Fruit fly (Drosophila melanogaster) whole organism, embryonic: ENCODE data around the gene peng.

ENCODE experiments used
- Abd-B ChIP-seq: fragments of 200-800 bp; sonication (Bioruptor generic); optimal IDR thresholded peaks from 2 replicates; lab custom pipeline; 2018; ENCODE audit warnings: missing biosample characterization, mild to moderate bottlenecking, missing genetic modification characterization, moderate library complexity
- Adf1 ChIP-seq: fragments of 200-800 bp; sonication (Bioruptor generic); IDR thresholded peaks from 2 replicates; pipeline ENCODE4 v1.3.6; 2022; ENCODE audit warnings: missing biosample characterization, missing genetic modification characterization
- B-H2 ChIP-seq: fragments of 200-800 bp; sonication (Bioruptor generic); optimal IDR thresholded peaks from 2 replicates; lab custom pipeline; 2018; ENCODE audit warnings: missing biosample characterization, mild to moderate bottlenecking, missing genetic modification characterization
- CG10267 ChIP-seq: fragments of 200-800 bp; sonication (Bioruptor generic); optimal IDR thresholded peaks from 2 replicates; lab custom pipeline; 2018; ENCODE audit warnings: missing biosample characterization, mild to moderate bottlenecking, missing genetic modification characterization, moderate library complexity
- CG10565 ChIP-seq: fragments of 200-800 bp; sonication (Bioruptor generic); optimal IDR thresholded peaks from 3 replicates; lab custom pipeline; 2016; ENCODE audit warnings: missing biosample characterization, mild to moderate bottlenecking, missing genetic modification characterization
- CG12942 ChIP-seq: fragments of 200-800 bp; sonication (Bioruptor generic); optimal IDR thresholded peaks from 3 replicates; lab custom pipeline; 2016; ENCODE audit warnings: missing biosample characterization, missing genetic modification characterization
- CG31365 ChIP-seq: fragments of 200-800 bp; sonication (Bioruptor generic); optimal IDR thresholded peaks from 2 replicates; lab custom pipeline; 2018; ENCODE audit warnings: missing biosample characterization, mild to moderate bottlenecking, missing genetic modification characterization
- CG7786 ChIP-seq: fragments of 200-800 bp; sonication (Bioruptor generic); optimal IDR thresholded peaks from 2 replicates; lab custom pipeline; 2016; ENCODE audit warnings: missing biosample characterization, missing genetic modification characterization
- CG8281 ChIP-seq: fragments of 200-800 bp; sonication (Bioruptor generic); optimal IDR thresholded peaks from 2 replicates; lab custom pipeline; 2018; ENCODE audit warnings: missing biosample characterization, mild to moderate bottlenecking, missing genetic modification characterization, moderate library complexity
- CG9609 ChIP-seq: fragments of 200-800 bp; sonication (Bioruptor generic); optimal IDR thresholded peaks from 3 replicates; lab custom pipeline; 2016; ENCODE audit warnings: missing biosample characterization, missing genetic modification characterization
- CG9727 ChIP-seq: fragments of 200-800 bp; sonication (Bioruptor generic); optimal IDR thresholded peaks from 3 replicates; lab custom pipeline; 2017; ENCODE audit warnings: missing biosample characterization, mild to moderate bottlenecking, missing genetic modification characterization
- CG9817 ChIP-seq: fragments of 200-800 bp; sonication (Bioruptor generic); optimal IDR thresholded peaks from 2 replicates; lab custom pipeline; 2018; ENCODE audit warnings: missing biosample characterization, mild to moderate bottlenecking, missing genetic modification characterization, moderate library complexity
- Dip2 ChIP-seq: fragments of 200-800 bp; sonication (Bioruptor generic); IDR thresholded peaks from 2 replicates; pipeline ENCODE4 v1.3.6; 2022; ENCODE audit warnings: missing biosample characterization, missing genetic modification characterization
- Doc3 ChIP-seq: fragments of 200-800 bp; sonication (Bioruptor generic); IDR thresholded peaks from 3 replicates; pipeline ENCODE4 v1.3.6; 2022; ENCODE audit warnings: missing biosample characterization, missing genetic modification characterization; ENCODE audit not compliant: partially characterized antibody
- Ets97D ChIP-seq: fragments of 200-800 bp; sonication (Bioruptor generic); optimal IDR thresholded peaks from 3 replicates; lab custom pipeline; 2016; ENCODE audit warnings: missing biosample characterization, missing genetic modification characterization
- Fer1 ChIP-seq: fragments of 200-800 bp; sonication (Bioruptor generic); optimal IDR thresholded peaks from 2 replicates; lab custom pipeline; 2017; ENCODE audit warnings: missing biosample characterization, mild to moderate bottlenecking, missing genetic modification characterization
- Fer2 ChIP-seq: fragments of 200-800 bp; sonication (Bioruptor generic); optimal IDR thresholded peaks from 2 replicates; lab custom pipeline; 2018; ENCODE audit warnings: missing biosample characterization, mild to moderate bottlenecking, missing genetic modification characterization, moderate library complexity
- Gsc ChIP-seq: fragments of 200-800 bp; sonication (Bioruptor generic); IDR thresholded peaks from 2 replicates; pipeline ENCODE4 v1.3.6; 2022; ENCODE audit warnings: missing biosample characterization, missing genetic modification characterization
- H15 ChIP-seq: fragments of 200-800 bp; sonication (Bioruptor generic); IDR thresholded peaks from 3 replicates; pipeline ENCODE4 v1.3.6; 2022; ENCODE audit warnings: missing biosample characterization, missing genetic modification characterization
- Hand ChIP-seq: fragments of 200-800 bp; sonication (Bioruptor generic); optimal IDR thresholded peaks from 2 replicates; lab custom pipeline; 2017; ENCODE audit warnings: mild to moderate bottlenecking, missing biosample characterization, missing genetic modification reagents, missing genetic modification characterization
- Hey ChIP-seq: fragments of 200-800 bp; sonication (Bioruptor generic); optimal IDR thresholded peaks from 3 replicates; lab custom pipeline; 2018; ENCODE audit warnings: missing biosample characterization, mild to moderate bottlenecking, missing genetic modification characterization
- MESR4 ChIP-seq: fragments of 200-800 bp; sonication (Bioruptor generic); optimal IDR thresholded peaks from 2 replicates; lab custom pipeline; 2018; ENCODE audit warnings: missing biosample characterization, mild to moderate bottlenecking, missing genetic modification characterization, moderate library complexity
- MTF-1 ChIP-seq: fragments of 200-800 bp; sonication (Bioruptor generic); optimal IDR thresholded peaks from 2 replicates; lab custom pipeline; 2018; ENCODE audit warnings: missing biosample characterization, mild to moderate bottlenecking, missing genetic modification characterization, borderline replicate concordance
- Meics ChIP-seq: fragments of 200-800 bp; sonication (Bioruptor generic); optimal IDR thresholded peaks from 2 replicates; lab custom pipeline; 2017; ENCODE audit warnings: missing biosample characterization, mild to moderate bottlenecking, missing genetic modification characterization
- NC2α ChIP-seq: fragments of 200-800 bp; sonication (Bioruptor generic); optimal IDR thresholded peaks from 2 replicates; lab custom pipeline; 2016; ENCODE audit warnings: missing biosample characterization, missing genetic modification characterization
- NC2β ChIP-seq: fragments of 200-800 bp; sonication (Bioruptor generic); optimal IDR thresholded peaks from 2 replicates; lab custom pipeline; 2016; ENCODE audit warnings: missing biosample characterization, missing genetic modification characterization
- NFAT ChIP-seq: fragments of 200-800 bp; sonication (Bioruptor generic); IDR thresholded peaks from 2 replicates; pipeline ENCODE4 v1.3.6; 2022; ENCODE audit warnings: missing biosample characterization, missing genetic modification characterization
- NfI ChIP-seq: fragments of 200-800 bp; sonication (Bioruptor generic); optimal IDR thresholded peaks from 3 replicates; lab custom pipeline; 2018; ENCODE audit warnings: missing biosample characterization, mild to moderate bottlenecking, missing genetic modification characterization, moderate library complexity
- Side ChIP-seq: fragments of 200-800 bp; sonication (Bioruptor generic); optimal IDR thresholded peaks from 2 replicates; lab custom pipeline; 2016; ENCODE audit warnings: missing biosample characterization, missing genetic modification characterization
- Sry-β ChIP-seq: fragments of 200-800 bp; sonication (Bioruptor generic); optimal IDR thresholded peaks from 2 replicates; lab custom pipeline; 2018; ENCODE audit warnings: missing biosample characterization, mild to moderate bottlenecking, missing genetic modification characterization, moderate library complexity
- Ssrp ChIP-seq: fragments of 200-800 bp; sonication (Bioruptor generic); optimal IDR thresholded peaks from 2 replicates; lab custom pipeline; 2018; ENCODE audit warnings: missing biosample characterization, mild to moderate bottlenecking, missing genetic modification characterization, moderate library complexity
- al ChIP-seq: fragments of 200-800 bp; sonication (Bioruptor generic); IDR thresholded peaks from 2 replicates; pipeline ENCODE4 v1.3.6; 2022; ENCODE audit warnings: missing biosample characterization, missing genetic modification characterization
- cas ChIP-seq: fragments of 200-800 bp; sonication (Bioruptor generic); IDR thresholded peaks from 2 replicates; pipeline ENCODE4 v1.3.6; 2022; ENCODE audit warnings: missing biosample characterization, missing genetic modification characterization
- caup ChIP-seq: fragments of 200-800 bp; sonication (Bioruptor generic); optimal IDR thresholded peaks from 3 replicates; lab custom pipeline; 2017; ENCODE audit warnings: missing biosample characterization, mild to moderate bottlenecking, missing genetic modification characterization, moderate library complexity; ENCODE audit not compliant: severe bottlenecking
- crc ChIP-seq: fragments of 200-800 bp; sonication (Bioruptor generic); optimal IDR thresholded peaks from 2 replicates; lab custom pipeline; 2016; ENCODE audit warnings: missing biosample characterization, missing genetic modification characterization
- da ChIP-seq: fragments of 200-800 bp; sonication (Bioruptor generic); optimal IDR thresholded peaks from 2 replicates; lab custom pipeline; 2016; ENCODE audit warnings: missing biosample characterization, missing genetic modification characterization
- disco-r ChIP-seq: fragments of 200-800 bp; sonication (Bioruptor generic); optimal IDR thresholded peaks from 2 replicates; lab custom pipeline; 2016; ENCODE audit warnings: missing biosample characterization, missing genetic modification characterization
- eyg ChIP-seq: fragments of 200-800 bp; sonication (Bioruptor generic); optimal IDR thresholded peaks from 3 replicates; lab custom pipeline; 2016; ENCODE audit warnings: missing biosample characterization, missing genetic modification characterization
- fru ChIP-seq: fragments of >200 bp; optimal IDR thresholded peaks from 2 replicates; lab custom pipeline; 2017
- gro ChIP-seq: fragments of 200-800 bp; sonication (Bioruptor generic); optimal IDR thresholded peaks from 2 replicates; lab custom pipeline; 2016; ENCODE audit warnings: missing biosample characterization, missing genetic modification characterization
- gsb ChIP-seq: fragments of 200-800 bp; sonication (Bioruptor generic); IDR thresholded peaks from 2 replicates; pipeline ENCODE4 v1.3.6; 2022; ENCODE audit warnings: missing biosample characterization, missing genetic modification characterization
- lbe ChIP-seq: fragments of 200-800 bp; sonication (Bioruptor generic); optimal IDR thresholded peaks from 2 replicates; lab custom pipeline; 2016; ENCODE audit warnings: missing biosample characterization, mild to moderate bottlenecking, missing genetic modification characterization
- maf-S ChIP-seq: fragments of 200-800 bp; sonication (Bioruptor generic); optimal IDR thresholded peaks from 2 replicates; lab custom pipeline; 2016; ENCODE audit warnings: missing biosample characterization, missing genetic modification characterization
- mld ChIP-seq: fragments of 200-800 bp; sonication (Bioruptor generic); IDR thresholded peaks from 3 replicates; pipeline ENCODE4 v1.3.6; 2022; ENCODE audit warnings: missing biosample characterization, missing genetic modification characterization; ENCODE audit not compliant: partially characterized antibody
- nerfin-1 ChIP-seq: fragments of 200-800 bp; sonication (Bioruptor generic); optimal IDR thresholded peaks from 3 replicates; lab custom pipeline; 2019; ENCODE audit warnings: missing biosample characterization, mild to moderate bottlenecking, missing genetic modification characterization, moderate library complexity
- row ChIP-seq: fragments of 200-800 bp; sonication (Bioruptor generic); IDR thresholded peaks from 3 replicates; pipeline ENCODE4 v1.3.6; 2022; ENCODE audit warnings: missing biosample characterization, missing genetic modification characterization
- slbo ChIP-seq: fragments of 200-800 bp; sonication (Bioruptor generic); IDR thresholded peaks from 2 replicates; pipeline ENCODE4 v1.3.6; 2022; ENCODE audit warnings: missing biosample characterization, missing genetic modification characterization
- sna ChIP-seq: fragments of 200-800 bp; sonication (Bioruptor generic); IDR thresholded peaks from 2 replicates; pipeline ENCODE4 v1.3.6; 2022; ENCODE audit warnings: missing biosample characterization, missing genetic modification characterization; ENCODE audit not compliant: partially characterized antibody
- tup ChIP-seq: fragments of 200-800 bp; sonication (Bioruptor generic); optimal IDR thresholded peaks from 2 replicates; lab custom pipeline; 2016; ENCODE audit warnings: missing biosample characterization, mild to moderate bottlenecking, missing genetic modification characterization, moderate library complexity
- vfl ChIP-seq: fragments of 200-800 bp; sonication (Bioruptor generic); optimal IDR thresholded peaks from 2 replicates; lab custom pipeline; 2016; ENCODE audit warnings: missing biosample characterization, missing genetic modification characterization

Gene peng

dm6 chrX:21339476-21339931 lies 10.1 kb downstream of the peng start, which contains the start of the genes tty and fliI (continued):
- TF ChIP-seq CG9727 (GFP tag; lab: Kevin White, UChicago) (peak; percentile 79), CG8281 (peak; percentile 28), mld (GFP tag; lab: Robert Waterston, UW) (no peak), lbe (GFP tag; lab: Kevin White, UChicago) (peak; percentile 67), B-H2 (peak; percentile 39), Dip2 (GFP tag; lab: Robert Waterston, UW) (no peak), Fer1 (GFP tag; lab: Kevin White, UChicago) (peak; percentile 61), tup (GFP tag; lab: Kevin White, UChicago) (peak; percentile 30), disco-r (GFP tag; lab: Kevin White, UChicago) (peak; percentile 74), NC2α (GFP tag; lab: Kevin White, UChicago) (peak; percentile 67), da (GFP tag; lab: Kevin White, UChicago) (peak; percentile 18), vfl (peak; percentile 70), Ets97D (GFP tag; lab: Kevin White, UChicago) (peak; percentile 86), fru (lab: Kevin White, UChicago) (no peak), Hand (peak; percentile 30), sna (GFP tag; lab: Robert Waterston, UW) (no peak), Ssrp (tag; lab: Kevin White, UChicago) (peak; percentile 65), CG9817 (peak; percentile 72), Abd-B (GFP tag; lab: Kevin White, UChicago) (peak; percentile 89), Gsc (GFP tag; lab: Robert Waterston, UW) (peak; percentile 80), crc (peak; percentile 78), H15 (GFP tag; lab: Robert Waterston, UW) (peak; percentile 85), CG10267 (tag; lab: Kevin White, UChicago) (peak; percentile 90), slbo (GFP tag; lab: Robert Waterston, UW) (peak; percentile 95), cas (GFP tag; lab: Robert Waterston, UW) (peak; percentile 70; the same call in 1 of the 2 replicates), eyg (GFP tag; lab: Kevin White, UChicago) (peak; percentile 66), gro (GFP tag; lab: Kevin White, UChicago) (peak; percentile 84), Meics (GFP tag; lab: Kevin White, UChicago) (peak; percentile 83), row (peak; percentile 91), MTF-1 (GFP tag; lab: Kevin White, UChicago) (no peak), CG10565 (GFP tag; lab: Kevin White, UChicago) (peak; percentile 8), MESR4 (peak; percentile 70), CG7786 (GFP tag; lab: Kevin White, UChicago) (peak; percentile 87), Fer2 (tag; lab: Kevin White, UChicago) (peak; percentile 1), Side (GFP tag; lab: Kevin White, UChicago) (peak; percentile 77), nerfin-1 (tag; lab: Kevin White, UChicago) (peak; percentile 24), CG9609 (peak; percentile 84), Hey (tag; lab: Kevin White, UChicago) (no peak), NC2β (GFP tag; lab: Kevin White, UChicago) (peak; percentile 74), Doc3 (0 out of 3 replicates have a peak, but pooled peaks have one; percentile 17), gsb (GFP tag; lab: Robert Waterston, UW) (peak; percentile 75), Sry-β (GFP tag; lab: Kevin White, UChicago) (no peak), CG31365 (no peak), NFAT (GFP tag; lab: Robert Waterston, UW) (peak; percentile 90), caup (peak; percentile 79), NfI (GFP tag; lab: Kevin White, UChicago) (peak; percentile 82), maf-S (GFP tag; lab: Kevin White, UChicago) (peak; percentile 81), al (peak; percentile 86), CG12942 (GFP tag; lab: Kevin White, UChicago) (peak; percentile 81), Adf1 (GFP tag; lab: Robert Waterston, UW) (peak; percentile 49)
